Fruit fly (Drosophila melanogaster): Measurements from ENCODE around the gene tal-2A.

- TF ChIP-seq CG32121 (GFP tag; IDR thresholded peaks at IDR 0.05) (no peak), CG17806 (tag; optimal IDR thresholded peaks at IDR 0.05) (no peak), EcR (GFP tag; optimal IDR thresholded peaks at IDR 0.05) (no peak), CG13204 (GFP tag; optimal IDR thresholded peaks at IDR 0.05) (no peak), CG8301 (tag; optimal IDR thresholded peaks at IDR 0.05) (no peak), Pif1A (GFP tag; optimal IDR thresholded peaks at IDR 0.05) (no peak), Pif1B (GFP tag; optimal IDR thresholded peaks at IDR 0.05) (no peak), Ets98B (GFP tag; IDR thresholded peaks at IDR 0.05) (no peak), CG8159 (tag; optimal IDR thresholded peaks at IDR 0.05) (no peak), CG4496 (GFP tag; IDR thresholded peaks at IDR 0.05) (no peak), CG14655 (GFP tag; optimal IDR thresholded peaks at IDR 0.05) (no peak), fd96Ca (GFP tag; IDR thresholded peaks at IDR 0.05) (no peak), rn (GFP tag; IDR thresholded peaks at IDR 0.05) (no peak)
These were observed 24.9 kb downstream of the tal-2A start, which contains the start of gene Nsf2 for dm6 chr3R:13837807-13838206.

Measured in whole organism, pupa.